Worm (Caenorhabditis elegans) whole organism, young adult: ENCODE measurements around the gene Y110A2AL.7.

ENCODE experiments used
- B0261.1 ChIP-seq: sonication (generic microtip); optimal IDR thresholded peaks from 2 replicates; lab custom pipeline; 2016; ENCODE audit warnings: mild to moderate bottlenecking, missing genetic modification characterization, moderate library complexity, missing compliant biosample characterization
- F49E8.2 ChIP-seq: sonication (generic microtip); optimal IDR thresholded peaks from 3 replicates; lab custom pipeline; 2017; ENCODE audit warnings: missing genetic modification characterization, mild to moderate bottlenecking, missing compliant biosample characterization, antibody characterized with exemption, moderate library complexity; ENCODE audit not compliant: insufficient read depth
- K11D2.4 ChIP-seq: fragments of 200-800 bp; sonication (Bioruptor generic); IDR thresholded peaks from 2 replicates; pipeline ENCODE4 v1.3.6; 2022; ENCODE audit warnings: missing genetic modification reagents, missing genetic modification characterization, missing compliant biosample characterization
- T07F8.4 ChIP-seq: sonication (generic microtip); optimal IDR thresholded peaks from 2 replicates; lab custom pipeline; 2016; ENCODE audit warnings: mild to moderate bottlenecking, missing genetic modification characterization, moderate library complexity, missing compliant biosample characterization
- Y53F4B.3 ChIP-seq: fragments of 200-800 bp; sonication (Bioruptor generic); IDR thresholded peaks from 2 replicates; pipeline ENCODE4 v1.3.6; 2022; ENCODE audit warnings: missing genetic modification reagents, missing genetic modification characterization, missing compliant biosample characterization
- Y56A3A.18 ChIP-seq: fragments of 200-800 bp; sonication (Bioruptor generic); IDR thresholded peaks from 2 replicates; pipeline ENCODE4 v1.3.6; 2022; ENCODE audit warnings: missing genetic modification reagents, missing genetic modification characterization, missing compliant biosample characterization
- atf-7 ChIP-seq: sonication (generic microtip); optimal IDR thresholded peaks from 2 replicates; lab custom pipeline; 2017; ENCODE audit warnings: mild to moderate bottlenecking, missing genetic modification characterization, missing compliant biosample characterization
- attf-3 ChIP-seq: fragments of 200-800 bp; sonication (Bioruptor generic); conservative IDR thresholded peaks from 2 replicates; pipeline ENCODE4 v1.3.6; 2022; ENCODE audit warnings: missing genetic modification reagents, missing genetic modification characterization, missing compliant biosample characterization
- bed-1 ChIP-seq: fragments of 200-800 bp; sonication (Bioruptor generic); IDR thresholded peaks from 2 replicates; pipeline ENCODE4 v1.3.6; 2022; ENCODE audit warnings: missing genetic modification reagents, missing genetic modification characterization, missing compliant biosample characterization
- ccch-3 ChIP-seq: fragments of 200-800 bp; sonication (Bioruptor generic); optimal IDR thresholded peaks from 2 replicates; lab custom pipeline; 2018; ENCODE audit warnings: mild to moderate bottlenecking, missing genetic modification characterization, missing compliant biosample characterization
- cebp-1 ChIP-seq, 2 experiments: fragments of 200-800 bp in 1 of 2; sonication (Bioruptor generic) in 1 of 2; sonication (generic microtip) in 1 of 2; IDR thresholded peaks in 1 of 2; optimal IDR thresholded peaks in 1 of 2; 2 replicates each; pipeline versions ENCODE4 v1.3.6 to Lab custom; 2017 to 2022; ENCODE audit warnings: missing compliant biosample characterization in 2 of 2, missing genetic modification characterization in 2 of 2, mild to moderate bottlenecking in 1 of 2, missing genetic modification reagents in 1 of 2, moderate library complexity in 1 of 2
- ceh-91 ChIP-seq: fragments of 200-800 bp; sonication (Bioruptor generic); IDR thresholded peaks from 2 replicates; pipeline ENCODE4 v1.3.6; 2022; ENCODE audit warnings: missing genetic modification reagents, missing genetic modification characterization, missing compliant biosample characterization
- dpff-1 ChIP-seq: sonication (generic microtip); optimal IDR thresholded peaks from 2 replicates; lab custom pipeline; 2017; ENCODE audit warnings: mild to moderate bottlenecking, missing genetic modification characterization, missing compliant biosample characterization
- egl-18 ChIP-seq: fragments of 200-800 bp; sonication (Bioruptor generic); IDR thresholded peaks from 2 replicates; pipeline ENCODE4 v1.3.6; 2022; ENCODE audit warnings: missing genetic modification reagents, missing genetic modification characterization, missing compliant biosample characterization
- egl-44 ChIP-seq: fragments of 200-800 bp; sonication (Bioruptor generic); IDR thresholded peaks from 2 replicates; pipeline ENCODE4 v1.3.6; 2022; ENCODE audit warnings: missing genetic modification reagents, missing genetic modification characterization, missing compliant biosample characterization
- egrh-3 ChIP-seq: fragments of 200-800 bp; sonication (Bioruptor generic); IDR thresholded peaks from 2 replicates; pipeline ENCODE4 v1.3.6; 2022; ENCODE audit warnings: missing genetic modification reagents, missing genetic modification characterization, missing compliant biosample characterization
- gei-17 ChIP-seq: fragments of 200-800 bp; sonication (Bioruptor generic); optimal IDR thresholded peaks from 2 replicates; lab custom pipeline; 2018; ENCODE audit warnings: mild to moderate bottlenecking, missing genetic modification characterization, missing compliant biosample characterization
- let-607 ChIP-seq, 2 experiments: fragments of 200-800 bp in 1 of 2; sonication (Bioruptor generic) in 1 of 2; sonication (generic microtip) in 1 of 2; optimal IDR thresholded peaks; 2 replicates each; lab custom pipeline; 2016 to 2018; ENCODE audit warnings: mild to moderate bottlenecking in 2 of 2, missing compliant biosample characterization in 2 of 2, missing genetic modification characterization in 2 of 2, moderate library complexity in 2 of 2, missing genotype in 1 of 2
- lin-35 ChIP-seq, 3 experiments: fragments of 150-350 bp in 2 of 3; sonication (generic microtip) in 1 of 3; optimal IDR thresholded peaks; 2 replicates each; lab custom pipeline; 2014 to 2018; ENCODE audit warnings: missing biosample characterization in 3 of 3, missing genetic modification characterization in 3 of 3, missing genetic modification reagents in 3 of 3
- lin-40 ChIP-seq: sonication (generic microtip); optimal IDR thresholded peaks from 2 replicates; lab custom pipeline; 2016; ENCODE audit warnings: missing genetic modification characterization, mild to moderate bottlenecking, missing compliant biosample characterization, missing genotype, missing genetic modification reagents
- madf-3 ChIP-seq: fragments of 200-800 bp; sonication (Bioruptor generic); IDR thresholded peaks from 2 replicates; pipeline ENCODE4 v1.3.6; 2022; ENCODE audit warnings: missing genetic modification reagents, missing genetic modification characterization, missing compliant biosample characterization
- mcd-1 ChIP-seq: fragments of 200-800 bp; sonication (Bioruptor generic); IDR thresholded peaks from 2 replicates; pipeline ENCODE4 v1.3.6; 2022; ENCODE audit warnings: missing genetic modification reagents, missing genetic modification characterization, missing compliant biosample characterization
- nfya-1 ChIP-seq: sonication (generic microtip); optimal IDR thresholded peaks from 2 replicates; lab custom pipeline; 2017; ENCODE audit warnings: antibody characterized with exemption, missing compliant biosample characterization, missing genetic modification characterization, borderline replicate concordance; ENCODE audit not compliant: insufficient read depth
- rec-8 ChIP-seq, 2 experiments: sonication (generic microtip); optimal IDR thresholded peaks; 2 replicates each; lab custom pipeline; 2016; ENCODE audit warnings: mild to moderate bottlenecking in 2 of 2, missing genetic modification characterization in 2 of 2, missing genetic modification reagents in 2 of 2, missing genotype in 2 of 2, missing biosample characterization in 1 of 2, missing compliant biosample characterization in 1 of 2, moderate library complexity in 1 of 2
- rpc-1 ChIP-seq, 2 experiments: fragments of 150-350 bp in 1 of 2; sonication (generic microtip) in 1 of 2; optimal IDR thresholded peaks; 2 replicates each; lab custom pipeline; 2014 to 2018; ENCODE audit warnings: missing biosample characterization in 1 of 2, missing genetic modification characterization in 1 of 2, missing genetic modification reagents in 1 of 2, missing genotype in 1 of 2
- snpc-1.1 ChIP-seq: sonication (generic microtip); optimal IDR thresholded peaks from 2 replicates; lab custom pipeline; 2017; ENCODE audit warnings: missing genetic modification characterization, mild to moderate bottlenecking, missing compliant biosample characterization, antibody characterized with exemption, moderate library complexity, missing genotype, missing genetic modification reagents; ENCODE audit not compliant: insufficient read depth
- snpc-4 ChIP-seq, 5 experiments: fragments of 150-350 bp in 1 of 5; sonication (generic microtip) in 4 of 5; optimal IDR thresholded peaks; 2 replicates each; lab custom pipeline; 2014 to 2018; ENCODE audit warnings: missing genetic modification characterization in 5 of 5, missing biosample characterization in 3 of 5, antibody characterized with exemption in 2 of 5, mild to moderate bottlenecking in 2 of 5, missing compliant biosample characterization in 2 of 5, missing genotype in 2 of 5, moderate library complexity in 2 of 5, missing genetic modification reagents in 1 of 5
- somi-1 ChIP-seq: fragments of 200-800 bp; sonication (Bioruptor generic); optimal IDR thresholded peaks from 2 replicates; lab custom pipeline; 2018; ENCODE audit warnings: mild to moderate bottlenecking, missing genetic modification characterization, missing compliant biosample characterization
- unc-130 ChIP-seq: sonication (generic microtip); optimal IDR thresholded peaks from 2 replicates; lab custom pipeline; 2016; ENCODE audit warnings: missing genetic modification reagents, missing genetic modification characterization, missing compliant biosample characterization
- zfh-2 ChIP-seq: fragments of 200-800 bp; sonication (Bioruptor generic); conservative IDR thresholded peaks from 2 replicates; pipeline ENCODE4 v1.3.6; 2022; ENCODE audit warnings: missing genetic modification reagents, missing genetic modification characterization, missing compliant biosample characterization
- zim-3 ChIP-seq: sonication (generic microtip); optimal IDR thresholded peaks from 2 replicates; lab custom pipeline; 2017; ENCODE audit warnings: mild to moderate bottlenecking, missing genetic modification characterization, moderate library complexity, missing compliant biosample characterization
- ztf-22 ChIP-seq: fragments of 200-800 bp; sonication (Bioruptor generic); optimal IDR thresholded peaks from 2 replicates; lab custom pipeline; 2018; ENCODE audit warnings: mild to moderate bottlenecking, missing genetic modification characterization, moderate library complexity, missing compliant biosample characterization
- ztf-28 ChIP-seq: fragments of 200-800 bp; sonication (Bioruptor generic); IDR thresholded peaks from 2 replicates; pipeline ENCODE4 v1.3.6; 2022; ENCODE audit warnings: missing genetic modification reagents, missing genetic modification characterization, missing compliant biosample characterization

Y110A2AL.7 gene

DNA sequence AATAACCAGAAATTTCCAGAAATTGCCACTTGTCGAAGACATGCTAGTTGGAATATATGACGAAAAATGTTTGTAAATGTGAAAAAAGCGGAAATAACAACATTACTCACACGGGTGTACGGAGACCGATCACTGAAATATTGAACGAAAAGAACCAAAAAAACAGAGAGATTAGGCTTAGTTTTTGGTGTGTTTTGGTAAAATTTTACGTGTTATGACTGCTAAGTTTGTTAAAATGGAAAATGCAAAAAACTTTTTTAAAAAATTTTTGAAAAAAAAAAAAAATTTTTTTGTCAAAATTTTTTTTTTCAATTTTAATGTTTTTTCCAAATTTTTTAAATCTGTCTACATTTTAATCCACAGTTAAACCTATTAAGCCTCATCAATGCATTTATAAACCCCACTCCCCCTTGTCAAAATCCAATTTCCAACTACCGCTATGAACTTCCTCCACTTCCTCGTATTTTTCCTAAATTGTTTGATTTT, 20.5 kb downstream of the Y110A2AL.7 start, which contains the start of the genes fut-4 and K12H6.10:
Gene fut-4, minus strand, starts transcription at position 101 of the 486 bp plus-strand sequence.
Gene K12H6.10, plus strand, starts transcription at position 436 of the 486 bp plus-strand sequence.
- TF ChIP-seq zim-3 (no peak), zfh-2 (GFP tag; lab: Robert Waterston, UW) (no peak), Y53F4B.3 (GFP tag; lab: Robert Waterston, UW) (no peak), K11D2.4 (GFP tag; lab: Robert Waterston, UW) (no peak), mcd-1 (no peak), snpc-1.1 (tag; lab: Kevin White, UChicago) (no peak), egl-18 (GFP tag; lab: Robert Waterston, UW) (no peak), egrh-3 (GFP tag; lab: Robert Waterston, UW) (no peak), rec-8 (tag; optimal IDR thresholded peaks at IDR 0.05; lab: Kevin White, UChicago) (no peak), ceh-91 (GFP tag; lab: Robert Waterston, UW) (no peak), rpc-1 (optimal IDR thresholded peaks at IDR 0.05; lab: Kevin White, UChicago) (no peak), rpc-1 (tag; optimal IDR thresholded peaks at IDR 0.05; lab: Kevin White, UChicago) (no peak), bed-1 (GFP tag; lab: Robert Waterston, UW) (no peak), F49E8.2 (tag; lab: Kevin White, UChicago) (no peak), attf-3 (GFP tag; lab: Robert Waterston, UW) (no peak), ccch-3 (GFP tag; lab: Kevin White, UChicago) (no peak)

DNA sequence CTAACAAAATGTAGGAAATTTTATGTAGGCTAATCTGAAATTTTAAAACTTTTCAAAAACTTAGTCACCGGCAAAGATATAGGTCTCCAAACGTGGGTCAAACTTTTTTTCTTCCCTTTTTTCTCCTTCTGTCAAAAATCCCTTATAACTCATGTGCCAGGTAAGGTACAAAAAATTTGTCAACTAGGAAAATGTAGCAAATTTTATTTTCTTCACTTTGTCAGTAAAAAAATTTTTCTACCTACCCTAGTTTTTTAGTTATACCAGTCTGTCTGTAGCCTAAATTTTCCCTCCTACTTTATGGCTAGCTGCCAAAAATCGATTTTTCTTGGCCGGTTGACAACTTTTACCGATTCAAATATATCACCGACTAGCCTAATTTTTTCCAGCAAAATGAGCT, 26.3 kb downstream of the Y110A2AL.7 start, which contains the start of gene set-13:
Gene set-13, plus strand, starts transcription at position 301 of the 400 bp plus-strand sequence.
- TF ChIP-seq ztf-22 (GFP tag; lab: Kevin White, UChicago) (no peak), snpc-4 (GFP tag; optimal IDR thresholded peaks at IDR 0.05; lab: Kevin White, UChicago) (no peak), snpc-4 (tag; optimal IDR thresholded peaks at IDR 0.05; lab: Kevin White, UChicago) (no peak), madf-3 (no peak), somi-1 (no peak), ceh-91 (GFP tag; lab: Robert Waterston, UW) (no peak), dpff-1 (no peak), lin-40 (no peak), B0261.1 (no peak), T07F8.4 (no peak), nfya-1 (no peak), Y56A3A.18 (GFP tag; lab: Robert Waterston, UW) (no peak), unc-130 (GFP tag; lab: Kevin White, UChicago) (no peak), cebp-1 (GFP tag; IDR thresholded peaks at IDR 0.05; lab: Robert Waterston, UW) (no peak), cebp-1 (tag; optimal IDR thresholded peaks at IDR 0.05; lab: Kevin White, UChicago) (no peak)

DNA sequence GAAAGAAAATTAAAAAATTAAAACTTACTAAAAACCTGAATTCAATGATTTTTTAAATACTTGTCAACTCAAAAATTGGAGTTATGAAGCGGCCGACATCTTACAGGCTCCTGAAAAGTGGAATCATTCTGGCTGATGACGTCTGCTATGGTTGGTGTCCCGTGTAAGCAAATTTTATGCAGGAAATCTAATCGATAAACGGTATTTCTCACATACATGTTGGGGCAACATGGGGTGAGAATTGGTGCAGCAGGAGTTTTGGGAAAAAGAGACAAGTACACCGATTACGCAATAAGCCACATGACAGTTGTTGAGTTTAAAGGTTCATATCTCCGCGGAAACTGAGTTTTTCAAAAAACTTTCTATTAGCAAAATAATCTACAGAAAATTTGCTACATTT, 27.5 kb downstream of the Y110A2AL.7 start, which contains the start of gene K12H6.2:
Gene K12H6.2, minus strand, starts transcription at position 101 of the 400 bp plus-strand sequence.
- TF ChIP-seq bed-1 (GFP tag; lab: Robert Waterston, UW) (no peak), ceh-91 (GFP tag; lab: Robert Waterston, UW) (no peak), let-607 (tag; optimal IDR thresholded peaks at IDR 0.05; lab: Kevin White, UChicago) (no peak), atf-7 (tag; lab: Kevin White, UChicago) (no peak), B0261.1 (no peak), lin-35 (GFP tag; optimal IDR thresholded peaks at IDR 0.05; lab: Kevin White, UChicago) (no peak), dpff-1 (no peak), Y53F4B.3 (GFP tag; lab: Robert Waterston, UW) (no peak), egl-44 (GFP tag; lab: Robert Waterston, UW) (no peak), gei-17 (GFP tag; lab: Kevin White, UChicago) (no peak), ztf-28 (GFP tag; lab: Robert Waterston, UW) (no peak), snpc-1.1 (tag; lab: Kevin White, UChicago) (no peak)
